Worm (Caenorhabditis elegans): Measurements from ENCODE around the gene T24E12.11.

Gene T24E12.11

DNA sequence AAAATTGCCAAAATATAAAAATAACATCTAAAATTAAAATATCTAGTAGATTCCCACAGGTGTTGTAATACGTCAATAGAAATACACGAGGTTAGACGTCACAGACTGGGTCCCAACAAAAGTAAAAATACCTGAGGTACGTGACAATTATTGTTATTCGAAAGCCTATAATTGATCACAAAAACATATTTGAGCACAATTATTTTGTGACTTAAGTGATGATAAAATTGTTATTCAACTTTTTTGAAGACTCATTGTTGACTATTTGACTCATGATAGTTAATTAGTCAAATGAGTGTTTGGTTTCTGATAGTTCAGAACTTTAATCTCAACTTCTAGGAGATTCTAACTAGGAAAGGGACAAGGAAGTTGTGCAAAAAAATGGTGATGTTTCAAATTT lies 1.6 kb downstream of the T24E12.11 start:
- TF ChIP-seq fkh-8 (tag; optimal IDR thresholded peaks at IDR 0.05) (peak; percentile 51), ceh-8 (GFP tag; optimal IDR thresholded peaks at IDR 0.05) (peak; percentile 79), nhr-76 (tag; optimal IDR thresholded peaks at IDR 0.05) (no peak), nhr-47 (tag; optimal IDR thresholded peaks at IDR 0.05) (peak; percentile 1), nhr-71 (tag; optimal IDR thresholded peaks at IDR 0.05) (peak; percentile 35), efl-3 (GFP tag; optimal IDR thresholded peaks at IDR 0.05) (no peak), nhr-85 (tag) (no peak), fkh-10 (GFP tag; optimal IDR thresholded peaks at IDR 0.05) (peak; percentile 36), alr-1 (tag; optimal IDR thresholded peaks at IDR 0.05; ENCODE audit: borderline replicate concordance) (no peak), ztf-11 (tag; optimal IDR thresholded peaks at IDR 0.05) (no peak)

ce11 chrII:3775719-3776118 lies 3.6 kb downstream of the T24E12.11 start, which contains the start of gene T24E12.3:
Gene T24E12.3 (plus strand): TSS chrII:3776019.
- TF ChIP-seq efl-1 (optimal IDR thresholded peaks at IDR 0.05): no peak
- TF ChIP-seq efl-1 (GFP tag; optimal IDR thresholded peaks at IDR 0.05 in 1 of 2): no peak
- no peak for TF ChIP-seq elt-3 (tag; optimal IDR thresholded peaks at IDR 0.05)
- no peak for TF ChIP-seq snu-23 (GFP tag; optimal IDR thresholded peaks at IDR 0.05)
- no peak for TF ChIP-seq nhr-11 (tag; optimal IDR thresholded peaks at IDR 0.05)
- no peak for TF ChIP-seq nhr-12 (tag; optimal IDR thresholded peaks at IDR 0.05)
- no peak for TF ChIP-seq C16A3.4 (tag; optimal IDR thresholded peaks at IDR 0.05)
- no peak for TF ChIP-seq blmp-1 (tag; optimal IDR thresholded peaks at IDR 0.05)
- no peak for TF ChIP-seq unc-98 (GFP tag; IDR thresholded peaks at IDR 0.05)
- no peak for TF ChIP-seq swsn-7 (tag; optimal IDR thresholded peaks at IDR 0.05)

- TF ChIP-seq nhr-90 (tag; optimal IDR thresholded peaks at IDR 0.05; ENCODE audit: poor library complexity) (no peak), efl-1 (optimal IDR thresholded peaks at IDR 0.05) (no peak), efl-1 (GFP tag; optimal IDR thresholded peaks at IDR 0.05 in 1 of 2) (peak in 1 of 2 experiments; percentile 15)
Observed at ce11 chrII:3773130-3773529, 6.2 kb downstream of the T24E12.11 start, which contains the start of gene T24E12.10. Gene T24E12.10 (minus strand): TSS chrII:3773230.

DNA sequence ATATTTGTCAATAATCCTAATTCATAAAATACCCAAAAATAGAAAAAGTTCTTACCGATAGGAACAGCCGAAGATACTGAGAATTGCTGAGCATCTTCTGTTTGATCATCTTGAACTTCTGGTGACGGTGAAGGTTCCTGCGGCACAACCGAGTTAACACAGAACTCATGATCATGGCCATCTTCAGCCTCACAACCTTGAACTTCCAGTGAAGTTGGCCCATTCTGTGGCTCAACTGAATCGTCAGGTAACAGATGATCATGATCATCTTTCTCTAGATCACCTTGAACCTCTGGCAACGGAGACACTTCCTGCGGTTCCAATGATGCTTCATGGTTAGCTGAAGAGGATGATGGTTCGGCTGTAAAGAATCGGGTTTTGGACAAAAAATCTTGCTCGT lies 7.7 kb downstream of the T24E12.11 start:
- TF ChIP-seq fos-1 (tag; optimal IDR thresholded peaks at IDR 0.05) (no peak), irx-1 (tag; optimal IDR thresholded peaks at IDR 0.05) (no peak), unc-98 (GFP tag; IDR thresholded peaks at IDR 0.05) (no peak), nhr-77 (tag; optimal IDR thresholded peaks at IDR 0.05) (no peak), dsc-1 (tag; optimal IDR thresholded peaks at IDR 0.05) (no peak), tbx-2 (tag; optimal IDR thresholded peaks at IDR 0.05) (no peak), lin-15B (tag; optimal IDR thresholded peaks at IDR 0.05) (no peak), vab-15 (tag; optimal IDR thresholded peaks at IDR 0.05) (no peak), ces-1 (GFP tag; optimal IDR thresholded peaks at IDR 0.05) (no peak), lin-39 (tag; optimal IDR thresholded peaks at IDR 0.05) (no peak), xbp-1 (tag; optimal IDR thresholded peaks at IDR 0.05) (no peak)

- TF ChIP-seq ceh-8 (GFP tag; optimal IDR thresholded peaks at IDR 0.05) (no peak), grh-1 (GFP tag; IDR thresholded peaks at IDR 0.05) (no peak), lsy-2 (tag; optimal IDR thresholded peaks at IDR 0.05) (no peak), aly-2 (tag; optimal IDR thresholded peaks at IDR 0.05) (no peak), nhr-19 (GFP tag; conservative IDR thresholded peaks at IDR 0.05) (no peak), fkh-8 (tag; optimal IDR thresholded peaks at IDR 0.05) (no peak), snpc-4 (tag; optimal IDR thresholded peaks at IDR 0.05) (no peak), lin-39 (tag; optimal IDR thresholded peaks at IDR 0.05) (no peak), ceh-63 (GFP tag; optimal IDR thresholded peaks at IDR 0.05) (no peak), mep-1 (tag; optimal IDR thresholded peaks at IDR 0.05) (no peak), unc-30 (tag; optimal IDR thresholded peaks at IDR 0.05) (no peak), zip-4 (GFP tag; optimal IDR thresholded peaks at IDR 0.05) (no peak), nhr-84 (tag; optimal IDR thresholded peaks at IDR 0.05) (no peak), nhr-76 (tag; optimal IDR thresholded peaks at IDR 0.05) (no peak), aha-1 (tag; optimal IDR thresholded peaks at IDR 0.05) (no peak), alr-1 (tag; optimal IDR thresholded peaks at IDR 0.05; ENCODE audit: borderline replicate concordance) (no peak), irx-1 (tag; optimal IDR thresholded peaks at IDR 0.05) (no peak)
Observed at ce11 chrII:3764486-3764885, 14.9 kb downstream of the T24E12.11 start, which contains the start of gene srx-112. Gene srx-112 (minus strand): TSS chrII:3764586.
